Fruit fly (Drosophila melanogaster) whole organism, embryonic: ENCODE results near the gene Crz.
A peak's percentile ranks its signal among the peaks of the same experiment; 100 is the strongest.

ENCODE experiments used
- Atf-2 ChIP-seq: fragments of 200-800 bp; sonication (Bioruptor generic); optimal IDR thresholded peaks from 2 replicates; lab custom pipeline; 2016; ENCODE audit warnings: missing biosample characterization, missing genetic modification characterization
- CG10209 ChIP-seq: fragments of 200-800 bp; sonication (Bioruptor generic); optimal IDR thresholded peaks from 3 replicates; lab custom pipeline; 2017; ENCODE audit warnings: missing biosample characterization, mild to moderate bottlenecking, missing genetic modification characterization, missing genetic modification reagents
- CG10462 ChIP-seq: fragments of 200-800 bp; sonication (Bioruptor generic); optimal IDR thresholded peaks from 2 replicates; lab custom pipeline; 2016; ENCODE audit warnings: missing biosample characterization, missing genetic modification characterization
- CG10654 ChIP-seq: fragments of 200-800 bp; sonication (Bioruptor generic); optimal IDR thresholded peaks from 2 replicates; lab custom pipeline; 2016; ENCODE audit warnings: missing biosample characterization, missing genetic modification characterization
- CG10959 ChIP-seq: fragments of 200-800 bp; sonication (Bioruptor generic); IDR thresholded peaks from 2 replicates; pipeline ENCODE4 v1.3.6; 2022; ENCODE audit warnings: missing biosample characterization, missing genetic modification characterization
- CG12104 ChIP-seq: fragments of 200-800 bp; sonication (Bioruptor generic); optimal IDR thresholded peaks from 3 replicates; lab custom pipeline; 2016; ENCODE audit warnings: missing biosample characterization, missing genetic modification characterization
- CG1233 ChIP-seq: fragments of 200-800 bp; sonication (Bioruptor generic); optimal IDR thresholded peaks from 4 replicates; lab custom pipeline; 2018; ENCODE audit warnings: missing biosample characterization, mild to moderate bottlenecking, missing genetic modification characterization
- CG12744 ChIP-seq: fragments of 200-800 bp; sonication (Bioruptor generic); optimal IDR thresholded peaks from 2 replicates; lab custom pipeline; 2016; ENCODE audit warnings: missing biosample characterization, missing genetic modification characterization
- CG13123 ChIP-seq: fragments of 200-800 bp; sonication (Bioruptor generic); optimal IDR thresholded peaks from 2 replicates; lab custom pipeline; 2016; ENCODE audit warnings: missing biosample characterization, missing genetic modification characterization
- CG14710 ChIP-seq: fragments of 200-800 bp; sonication (Bioruptor generic); optimal IDR thresholded peaks from 3 replicates; lab custom pipeline; 2019; ENCODE audit warnings: missing biosample characterization, mild to moderate bottlenecking, missing genetic modification characterization, moderate library complexity
- CG15696 ChIP-seq: fragments of 200-800 bp; sonication (Bioruptor generic); optimal IDR thresholded peaks from 2 replicates; lab custom pipeline; 2019; ENCODE audit warnings: missing biosample characterization, mild to moderate bottlenecking, missing genetic modification characterization, moderate library complexity
- CG17385 ChIP-seq: fragments of 200-800 bp; sonication (Bioruptor generic); optimal IDR thresholded peaks from 3 replicates; lab custom pipeline; 2018; ENCODE audit warnings: missing biosample characterization, mild to moderate bottlenecking, missing genetic modification characterization
- CG2120 ChIP-seq: fragments of 200-800 bp; sonication (Bioruptor generic); optimal IDR thresholded peaks from 3 replicates; lab custom pipeline; 2016; ENCODE audit warnings: missing biosample characterization, missing genetic modification characterization
- CG31441 ChIP-seq: fragments of 200-800 bp; sonication (Bioruptor generic); IDR thresholded peaks from 2 replicates; pipeline ENCODE4 v1.3.6; 2022; ENCODE audit warnings: missing biosample characterization, missing genetic modification characterization
- CG3281 ChIP-seq: fragments of 200-800 bp; sonication (Bioruptor generic); optimal IDR thresholded peaks from 3 replicates; lab custom pipeline; 2017; ENCODE audit warnings: missing biosample characterization, mild to moderate bottlenecking, missing genetic modification characterization
- CG4820 ChIP-seq: fragments of 200-800 bp; sonication (Bioruptor generic); optimal IDR thresholded peaks from 3 replicates; lab custom pipeline; 2016; ENCODE audit warnings: missing biosample characterization, missing genetic modification characterization
- CG7556 ChIP-seq: fragments of 200-800 bp; sonication (Bioruptor generic); optimal IDR thresholded peaks from 2 replicates; lab custom pipeline; 2017; ENCODE audit warnings: missing biosample characterization, mild to moderate bottlenecking, missing genetic modification characterization
- CG7839 ChIP-seq: fragments of 200-800 bp; sonication (Bioruptor generic); optimal IDR thresholded peaks from 3 replicates; lab custom pipeline; 2018; ENCODE audit warnings: missing biosample characterization, mild to moderate bottlenecking, missing genetic modification characterization, moderate library complexity
- CG8359 ChIP-seq: fragments of 200-800 bp; sonication (Bioruptor generic); optimal IDR thresholded peaks from 2 replicates; lab custom pipeline; 2017; ENCODE audit warnings: missing biosample characterization, mild to moderate bottlenecking, missing genetic modification characterization, borderline replicate concordance
- CG8944 ChIP-seq: fragments of 200-800 bp; sonication (Bioruptor generic); optimal IDR thresholded peaks from 3 replicates; lab custom pipeline; 2016; ENCODE audit warnings: missing biosample characterization, missing genetic modification characterization
- CG9215 ChIP-seq: fragments of 200-800 bp; sonication (Bioruptor generic); IDR thresholded peaks from 2 replicates; pipeline ENCODE4 v1.3.6; 2022; ENCODE audit warnings: missing biosample characterization, missing genetic modification characterization
- CG9437 ChIP-seq: fragments of 200-800 bp; sonication (Bioruptor generic); optimal IDR thresholded peaks from 2 replicates; lab custom pipeline; 2018; ENCODE audit warnings: missing biosample characterization, mild to moderate bottlenecking, missing genetic modification characterization
- CG9797 ChIP-seq: fragments of 200-800 bp; sonication (Bioruptor generic); optimal IDR thresholded peaks from 3 replicates; lab custom pipeline; 2018; ENCODE audit warnings: missing biosample characterization, mild to moderate bottlenecking, missing genetic modification characterization
- CG9817 ChIP-seq: fragments of 200-800 bp; sonication (Bioruptor generic); optimal IDR thresholded peaks from 2 replicates; lab custom pipeline; 2018; ENCODE audit warnings: missing biosample characterization, mild to moderate bottlenecking, missing genetic modification characterization, moderate library complexity
- Dbx ChIP-seq: fragments of 200-800 bp; sonication (Bioruptor generic); IDR thresholded peaks from 3 replicates; pipeline ENCODE4 v1.3.6; 2022; ENCODE audit warnings: missing biosample characterization, missing genetic modification characterization
- Dfd ChIP-seq, 2 experiments: fragments of >200 bp; optimal IDR thresholded peaks; 2 replicates each; lab custom pipeline; 2017; ENCODE audit warnings: missing biosample characterization in 2 of 2, missing genetic modification characterization in 2 of 2
- HLH3B ChIP-seq: fragments of 200-800 bp; sonication (Bioruptor generic); IDR thresholded peaks from 2 replicates; pipeline ENCODE4 v1.3.6; 2022; ENCODE audit warnings: missing biosample characterization, missing genetic modification characterization
- Hsf ChIP-seq: fragments of 200-800 bp; sonication (Bioruptor generic); optimal IDR thresholded peaks from 3 replicates; lab custom pipeline; 2016; ENCODE audit warnings: missing biosample characterization, missing genetic modification characterization
- MESR4 ChIP-seq: fragments of 200-800 bp; sonication (Bioruptor generic); optimal IDR thresholded peaks from 2 replicates; lab custom pipeline; 2018; ENCODE audit warnings: missing biosample characterization, mild to moderate bottlenecking, missing genetic modification characterization, moderate library complexity
- Max ChIP-seq: fragments of 200-800 bp; sonication (Bioruptor generic); optimal IDR thresholded peaks from 2 replicates; lab custom pipeline; 2016; ENCODE audit warnings: missing biosample characterization, mild to moderate bottlenecking, missing genetic modification characterization
- Meics ChIP-seq: fragments of 200-800 bp; sonication (Bioruptor generic); optimal IDR thresholded peaks from 2 replicates; lab custom pipeline; 2017; ENCODE audit warnings: missing biosample characterization, mild to moderate bottlenecking, missing genetic modification characterization
- Oli ChIP-seq: fragments of 200-800 bp; sonication (Bioruptor generic); optimal IDR thresholded peaks from 2 replicates; lab custom pipeline; 2018; ENCODE audit warnings: missing biosample characterization, mild to moderate bottlenecking, missing genetic modification characterization, moderate library complexity
- Ssrp ChIP-seq: fragments of 200-800 bp; sonication (Bioruptor generic); optimal IDR thresholded peaks from 2 replicates; lab custom pipeline; 2018; ENCODE audit warnings: missing biosample characterization, mild to moderate bottlenecking, missing genetic modification characterization, moderate library complexity
- Xrp1 ChIP-seq: fragments of 200-800 bp; sonication (Bioruptor generic); IDR thresholded peaks from 2 replicates; pipeline ENCODE4 v1.3.6; 2022; ENCODE audit warnings: missing biosample characterization, missing genetic modification characterization
- aop ChIP-seq: fragments of 200-800 bp; sonication (Bioruptor generic); IDR thresholded peaks from 2 replicates; pipeline ENCODE4 v1.3.6; 2022; ENCODE audit warnings: missing biosample characterization, missing genetic modification characterization
- bcd ChIP-seq: fragments of 200-800 bp; sonication (Bioruptor generic); optimal IDR thresholded peaks from 2 replicates; lab custom pipeline; 2017; ENCODE audit warnings: missing biosample characterization, mild to moderate bottlenecking, missing genetic modification characterization
- bigmax ChIP-seq: fragments of 200-800 bp; sonication (Bioruptor generic); optimal IDR thresholded peaks from 2 replicates; lab custom pipeline; 2018; ENCODE audit warnings: missing biosample characterization, mild to moderate bottlenecking, missing genetic modification characterization
- esg ChIP-seq: fragments of 200-800 bp; sonication (Bioruptor generic); conservative IDR thresholded peaks from 2 replicates; pipeline ENCODE4 v1.3.6; 2022; ENCODE audit warnings: missing biosample characterization, missing genetic modification characterization
- ewg ChIP-seq: fragments of 200-800 bp; sonication (Bioruptor generic); optimal IDR thresholded peaks from 3 replicates; lab custom pipeline; 2017; ENCODE audit warnings: mild to moderate bottlenecking, missing biosample characterization, missing genetic modification reagents, missing genetic modification characterization
- exex ChIP-seq: fragments of 200-800 bp; sonication (Bioruptor generic); optimal IDR thresholded peaks from 4 replicates; lab custom pipeline; 2018; ENCODE audit warnings: missing biosample characterization, mild to moderate bottlenecking, missing genetic modification characterization, moderate library complexity
- gsb-n ChIP-seq: fragments of 200-800 bp; sonication (Bioruptor generic); optimal IDR thresholded peaks from 3 replicates; lab custom pipeline; 2018; ENCODE audit warnings: missing biosample characterization, mild to moderate bottlenecking, missing genetic modification characterization
- lmd ChIP-seq: fragments of 200-800 bp; sonication (Bioruptor generic); IDR thresholded peaks from 2 replicates; pipeline ENCODE4 v1.3.6; 2022; ENCODE audit warnings: missing biosample characterization, missing genetic modification characterization
- oc ChIP-seq: fragments of 200-800 bp; sonication (Bioruptor generic); optimal IDR thresholded peaks from 2 replicates; lab custom pipeline; 2018; ENCODE audit warnings: missing biosample characterization, mild to moderate bottlenecking, missing genetic modification characterization, moderate library complexity
- prd ChIP-seq, 3 experiments: fragments of >200 bp in 2 of 3; fragments of 200-800 bp in 1 of 3; sonication (Bioruptor generic) in 1 of 3; optimal IDR thresholded peaks in 2 of 3; IDR thresholded peaks in 1 of 3; 2 replicates in 2 of 3; 3 replicates in 1 of 3; pipeline versions ENCODE4 v1.3.6 to Lab custom; 2017 to 2022; ENCODE audit warnings: missing biosample characterization in 1 of 3, missing genetic modification characterization in 1 of 3
- pzg ChIP-seq: fragments of 200-800 bp; sonication (Bioruptor generic); optimal IDR thresholded peaks from 3 replicates; lab custom pipeline; 2018; ENCODE audit warnings: missing biosample characterization, mild to moderate bottlenecking, missing genetic modification characterization, moderate library complexity
- ranshi ChIP-seq: fragments of 200-800 bp; sonication (Bioruptor generic); IDR thresholded peaks from 2 replicates; pipeline ENCODE4 v1.3.6; 2022; ENCODE audit warnings: missing biosample characterization, missing genetic modification characterization
- row ChIP-seq: fragments of 200-800 bp; sonication (Bioruptor generic); IDR thresholded peaks from 3 replicates; pipeline ENCODE4 v1.3.6; 2022; ENCODE audit warnings: missing biosample characterization, missing genetic modification characterization
- sc ChIP-seq, 3 experiments: fragments of >200 bp in 2 of 3; fragments of 200-800 bp in 1 of 3; sonication (Bioruptor generic) in 1 of 3; optimal IDR thresholded peaks; 2 replicates in 2 of 3; 3 replicates in 1 of 3; lab custom pipeline; 2017; ENCODE audit warnings: mild to moderate bottlenecking in 1 of 3, missing biosample characterization in 1 of 3, missing genetic modification characterization in 1 of 3, missing genetic modification reagents in 1 of 3
- sna ChIP-seq: fragments of 200-800 bp; sonication (Bioruptor generic); IDR thresholded peaks from 2 replicates; pipeline ENCODE4 v1.3.6; 2022; ENCODE audit warnings: missing biosample characterization, missing genetic modification characterization; ENCODE audit not compliant: partially characterized antibody

Crz gene

dm6 chr3R:14308801-14309217 is 5.8 kb upstream of the Crz start, which contains the start of gene Polr2I (continued):
- TF ChIP-seq CG7556 (GFP tag; lab: Kevin White, UChicago) (peak; percentile 37), CG4820 (GFP tag; lab: Kevin White, UChicago) (peak; percentile 31), gsb-n (peak; percentile 40), CG9817 (tag; lab: Kevin White, UChicago) (peak; percentile 48), Ssrp (tag; lab: Kevin White, UChicago) (peak; percentile 24), HLH3B (GFP tag; lab: Robert Waterston, UW) (no peak), bcd (GFP tag; lab: Kevin White, UChicago) (peak; percentile 50), CG10462 (GFP tag; lab: Kevin White, UChicago) (no peak), CG9215 (GFP tag; lab: Robert Waterston, UW) (peak; percentile 37), CG9437 (peak; percentile 28), CG7839 (tag; lab: Kevin White, UChicago) (no peak), CG8944 (GFP tag; lab: Kevin White, UChicago) (no peak), lmd (GFP tag; lab: Robert Waterston, UW) (peak; percentile 26; the same call in 1 of the 2 replicates), exex (tag; lab: Kevin White, UChicago) (peak; percentile 20), CG31441 (GFP tag; lab: Robert Waterston, UW) (peak; percentile 59), sna (GFP tag; lab: Robert Waterston, UW) (no peak), ranshi (peak; percentile 42; the same call in 1 of the 2 replicates), Dbx (GFP tag; lab: Robert Waterston, UW) (0 out of 3 replicates have a peak, but pooled peaks have one; percentile 13), Max (GFP tag; lab: Kevin White, UChicago) (peak; percentile 11), CG1233 (GFP tag; lab: Kevin White, UChicago) (peak; percentile 16), esg (GFP tag; lab: Robert Waterston, UW) (0 out of 2 replicates have a peak, but pooled peaks have one; percentile 6), CG10654 (peak; percentile 23), CG12744 (GFP tag; lab: Kevin White, UChicago) (no peak), Xrp1 (GFP tag; lab: Robert Waterston, UW) (peak; percentile 26; the same call in 1 of the 2 replicates), aop (no peak), CG13123 (GFP tag; lab: Kevin White, UChicago) (no peak), CG3281 (GFP tag; lab: Kevin White, UChicago) (peak; percentile 22), MESR4 (peak; percentile 37), sc (optimal IDR thresholded peaks at IDR 0.05; lab: Kevin White, UChicago) (no peak), sc (GFP tag; optimal IDR thresholded peaks at IDR 0.05; lab: Kevin White, UChicago) (no peak), row (GFP tag; lab: Robert Waterston, UW) (peak; percentile 84), CG8359 (GFP tag; lab: Kevin White, UChicago) (no peak), bigmax (no peak), CG10209 (peak; percentile 40), Dfd (GFP tag; optimal IDR thresholded peaks at IDR 0.05; lab: Kevin White, UChicago) (no peak), CG14710 (tag; lab: Kevin White, UChicago) (peak; percentile 65), Oli (tag; lab: Kevin White, UChicago) (peak; percentile 22), pzg (GFP tag; lab: Kevin White, UChicago) (peak; percentile 24), Atf-2 (GFP tag; lab: Kevin White, UChicago) (no peak), Meics (peak; percentile 25), CG12104 (GFP tag; lab: Kevin White, UChicago) (peak; percentile 12), CG10959 (GFP tag; lab: Robert Waterston, UW) (peak; percentile 88), CG17385 (GFP tag; lab: Kevin White, UChicago) (peak; percentile 27), prd (optimal IDR thresholded peaks at IDR 0.05; lab: Kevin White, UChicago) (no peak), prd (GFP tag; IDR thresholded peaks at IDR 0.05; lab: Robert Waterston, UW) (peak; percentile 46; the same call in 1 of the 3 replicates), CG15696 (tag; lab: Kevin White, UChicago) (peak; percentile 26), CG9797 (peak; percentile 34), oc (no peak), CG2120 (GFP tag; lab: Kevin White, UChicago) (peak; percentile 30), ewg (GFP tag; lab: Kevin White, UChicago) (no peak), Hsf (GFP tag; lab: Kevin White, UChicago) (peak; percentile 13)
